Worm (Caenorhabditis elegans): ENCODE measurements around the gene srw-42.

srw-42 gene

ce11 chrV:16724574-16724973 is 30.9 kb upstream of the srw-42 start:
- TF ChIP-seq nhr-28 (tag; optimal IDR thresholded peaks at IDR 0.05) (no peak), aly-2 (tag; optimal IDR thresholded peaks at IDR 0.05) (no peak), elt-1 (tag; optimal IDR thresholded peaks at IDR 0.05) (no peak), ZK546.5 (tag; optimal IDR thresholded peaks at IDR 0.05) (no peak), pha-4 (tag; optimal IDR thresholded peaks at IDR 0.05) (peak; percentile 73), fkh-10 (GFP tag; optimal IDR thresholded peaks at IDR 0.05) (no peak), R02D3.7 (tag; optimal IDR thresholded peaks at IDR 0.05) (no peak), sea-2 (GFP tag; optimal IDR thresholded peaks at IDR 0.05) (no peak), nhr-77 (tag; optimal IDR thresholded peaks at IDR 0.05) (no peak)

- no peak for TF ChIP-seq nhr-25 (tag; optimal IDR thresholded peaks at IDR 0.05)
- TF ChIP-seq tbx-2 (tag; optimal IDR thresholded peaks at IDR 0.05) = no peak
- TF ChIP-seq sea-2 (GFP tag; optimal IDR thresholded peaks at IDR 0.05) = no peak
- TF ChIP-seq nfya-1 (tag; optimal IDR thresholded peaks at IDR 0.05; ENCODE audit: insufficient read depth) = no peak
- TF ChIP-seq ceh-28 (tag; optimal IDR thresholded peaks at IDR 0.05) = no peak
- TF ChIP-seq mdl-1 (tag; optimal IDR thresholded peaks at IDR 0.05) = no peak
- no peak for TF ChIP-seq egl-27 (tag; optimal IDR thresholded peaks at IDR 0.05)
- TF ChIP-seq lsy-12 (tag; optimal IDR thresholded peaks at IDR 0.05) = no peak
- TF ChIP-seq ceh-16 (tag; optimal IDR thresholded peaks at IDR 0.05) = no peak
- TF ChIP-seq zag-1 (tag; optimal IDR thresholded peaks at IDR 0.05) = no peak
- no peak for TF ChIP-seq eor-1 (tag; optimal IDR thresholded peaks at IDR 0.05)
- TF ChIP-seq ztf-4 (tag; optimal IDR thresholded peaks at IDR 0.05) = no peak
Observed at ce11 chrV:16723744-16724143, 30.1 kb upstream of the srw-42 start, which contains the start of gene nhr-112. TSS of gene nhr-112 (minus strand) at chrV:16723844.

- TF ChIP-seq fkh-10 (GFP tag; optimal IDR thresholded peaks at IDR 0.05) (no peak), aly-2 (tag; optimal IDR thresholded peaks at IDR 0.05) (no peak), nhr-67 (tag; optimal IDR thresholded peaks at IDR 0.05) (no peak), R02D3.7 (tag; optimal IDR thresholded peaks at IDR 0.05) (no peak), ama-1 (optimal IDR thresholded peaks at IDR 0.05) (no peak), elt-2 (tag; optimal IDR thresholded peaks at IDR 0.05) (no peak), eor-1 (tag; optimal IDR thresholded peaks at IDR 0.05) (no peak), elt-3 (tag; optimal IDR thresholded peaks at IDR 0.05) (no peak), jun-1 (tag; optimal IDR thresholded peaks at IDR 0.05) (no peak), ceh-82 (tag; optimal IDR thresholded peaks at IDR 0.05) (no peak), mml-1 (tag; optimal IDR thresholded peaks at IDR 0.05) (no peak), lin-39 (tag; optimal IDR thresholded peaks at IDR 0.05) (no peak), pqm-1 (tag; optimal IDR thresholded peaks at IDR 0.05) (no peak), daf-12 (tag; optimal IDR thresholded peaks at IDR 0.05) (no peak), fos-1 (tag; optimal IDR thresholded peaks at IDR 0.05) (no peak)
Observed at ce11 chrV:16716574-16716973, 22.9 kb upstream of the srw-42 start, which contains the start of gene srh-137. TSS of gene srh-137 (minus strand) at chrV:16716674.

- no peak for TF ChIP-seq nhr-76 (tag; optimal IDR thresholded peaks at IDR 0.05)
- no peak for TF ChIP-seq nhr-11 (tag; optimal IDR thresholded peaks at IDR 0.05)
- TF ChIP-seq elt-2 (tag; optimal IDR thresholded peaks at IDR 0.05) = no peak
- no peak for TF ChIP-seq nhr-77 (tag; optimal IDR thresholded peaks at IDR 0.05)
- no peak for TF ChIP-seq mml-1 (tag; optimal IDR thresholded peaks at IDR 0.05)
- no peak for TF ChIP-seq unc-39 (tag; optimal IDR thresholded peaks at IDR 0.05)
- no peak for TF ChIP-seq sea-2 (GFP tag; optimal IDR thresholded peaks at IDR 0.05)
- no peak for TF ChIP-seq skn-1 (tag; optimal IDR thresholded peaks at IDR 0.05)
- no peak for TF ChIP-seq snpc-4 (tag; optimal IDR thresholded peaks at IDR 0.05)
- TF ChIP-seq ceh-9 (tag; optimal IDR thresholded peaks at IDR 0.05) = no peak
- TF ChIP-seq R02D3.7 (tag; optimal IDR thresholded peaks at IDR 0.05) = no peak
- TF ChIP-seq jun-1 (tag; optimal IDR thresholded peaks at IDR 0.05) = no peak
- no peak for TF ChIP-seq lin-15B (tag; optimal IDR thresholded peaks at IDR 0.05)
Observed at ce11 chrV:16713797-16714196, 20.2 kb upstream of the srw-42 start.

ce11 chrV:16706549-16706948 is 12.9 kb upstream of the srw-42 start, which contains the start of gene clec-9:
TSS of gene clec-9 (minus strand) at chrV:16706649.
- TF ChIP-seq egl-27 (tag; optimal IDR thresholded peaks at IDR 0.05) (no peak), ama-1 (optimal IDR thresholded peaks at IDR 0.05) (no peak), snpc-4 (tag; optimal IDR thresholded peaks at IDR 0.05) (no peak), ZK546.5 (tag; optimal IDR thresholded peaks at IDR 0.05) (no peak), nhr-76 (tag; optimal IDR thresholded peaks at IDR 0.05) (no peak), unc-39 (tag; optimal IDR thresholded peaks at IDR 0.05) (no peak), jun-1 (tag; optimal IDR thresholded peaks at IDR 0.05) (no peak), sea-2 (GFP tag; optimal IDR thresholded peaks at IDR 0.05) (no peak), pha-4 (tag; optimal IDR thresholded peaks at IDR 0.05) (no peak), fos-1 (tag; optimal IDR thresholded peaks at IDR 0.05) (no peak), nhr-77 (tag; optimal IDR thresholded peaks at IDR 0.05) (no peak)
